Worm (Caenorhabditis elegans): ENCODE results near the gene Y39H10B.2.

The Y39H10B.2 gene

DNA sequence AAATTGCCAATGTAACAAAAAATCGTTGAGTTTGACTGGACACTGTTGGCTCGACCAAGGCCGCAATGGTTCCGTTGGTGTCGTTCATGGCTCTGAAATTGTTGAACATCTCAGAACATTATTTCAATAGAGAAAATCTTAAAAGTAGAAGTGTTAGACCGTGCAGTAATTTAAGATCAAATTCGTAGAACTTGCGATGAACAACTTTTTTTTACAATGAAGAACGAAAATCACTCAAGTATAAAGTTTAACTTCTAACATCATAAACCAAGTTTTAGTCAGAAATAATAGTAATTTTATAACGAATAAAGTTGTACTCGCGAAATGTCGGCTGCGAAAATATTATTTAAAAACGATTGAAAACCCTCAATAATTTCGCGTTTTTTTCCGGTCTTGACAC lies 31.5 kb upstream of the Y39H10B.2 start, which contains the start of gene srx-41:
Gene srx-41 (minus strand): TSS at position 101 of the 400 bp plus-strand sequence.
- TF ChIP-seq ceh-36 (tag; optimal IDR thresholded peaks at IDR 0.05): no peak
- no peak for TF ChIP-seq flt-1 (GFP tag; IDR thresholded peaks at IDR 0.05)
- TF ChIP-seq pes-1 (GFP tag; IDR thresholded peaks at IDR 0.05): no peak
- TF ChIP-seq hmbx-1 (tag; optimal IDR thresholded peaks at IDR 0.05): no peak
- no peak for TF ChIP-seq tbx-37 (GFP tag; conservative IDR thresholded peaks at IDR 0.05)
- no peak for TF ChIP-seq F13C5.2 (tag; optimal IDR thresholded peaks at IDR 0.05)
- TF ChIP-seq ets-7 (tag; optimal IDR thresholded peaks at IDR 0.05): no peak
- no peak for TF ChIP-seq ceh-13 (GFP tag; optimal IDR thresholded peaks at IDR 0.05)
- TF ChIP-seq hnd-1 (tag; optimal IDR thresholded peaks at IDR 0.05): no peak
- TF ChIP-seq B0310.2 (tag; optimal IDR thresholded peaks at IDR 0.05): no peak

DNA sequence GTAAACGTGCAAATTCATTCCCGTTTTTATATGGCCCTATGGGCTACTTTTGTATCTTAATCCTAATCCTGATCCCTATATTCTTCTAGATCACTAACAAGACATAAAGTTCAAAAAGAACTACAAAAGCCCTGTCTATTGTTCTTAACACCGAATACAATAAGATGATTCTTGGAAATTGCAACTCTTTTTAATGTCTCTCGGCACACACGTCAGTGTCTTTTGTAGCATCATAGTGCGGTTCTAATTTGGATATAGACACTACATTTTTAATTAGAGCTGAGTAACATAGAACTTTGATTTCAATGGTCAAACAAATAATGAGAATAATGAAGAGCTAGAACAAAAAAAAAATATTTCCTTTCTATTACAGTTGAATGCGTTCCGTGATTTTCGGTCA lies 28.7 kb upstream of the Y39H10B.2 start:
- TF ChIP-seq tbx-37 (GFP tag; conservative IDR thresholded peaks at IDR 0.05) (no peak), tra-4 (tag; optimal IDR thresholded peaks at IDR 0.05) (no peak), ceh-13 (GFP tag; optimal IDR thresholded peaks at IDR 0.05) (no peak), pes-1 (GFP tag; IDR thresholded peaks at IDR 0.05) (no peak), hnd-1 (tag; optimal IDR thresholded peaks at IDR 0.05) (no peak), B0310.2 (tag; optimal IDR thresholded peaks at IDR 0.05) (no peak), ama-1 (optimal IDR thresholded peaks at IDR 0.05) (no peak), tbx-11 (GFP tag; IDR thresholded peaks at IDR 0.05) (no peak), hmbx-1 (tag; optimal IDR thresholded peaks at IDR 0.05) (no peak), hmg-4 (GFP tag; optimal IDR thresholded peaks at IDR 0.05) (no peak), aly-1 (tag; optimal IDR thresholded peaks at IDR 0.05) (no peak), ets-7 (tag; optimal IDR thresholded peaks at IDR 0.05) (no peak), flt-1 (GFP tag; IDR thresholded peaks at IDR 0.05) (no peak), scrt-1 (GFP tag; IDR thresholded peaks at IDR 0.05) (no peak), F13C5.2 (tag; optimal IDR thresholded peaks at IDR 0.05) (no peak), sea-1 (GFP tag; conservative IDR thresholded peaks at IDR 0.05) (no peak), ceh-36 (tag; optimal IDR thresholded peaks at IDR 0.05) (no peak)

DNA sequence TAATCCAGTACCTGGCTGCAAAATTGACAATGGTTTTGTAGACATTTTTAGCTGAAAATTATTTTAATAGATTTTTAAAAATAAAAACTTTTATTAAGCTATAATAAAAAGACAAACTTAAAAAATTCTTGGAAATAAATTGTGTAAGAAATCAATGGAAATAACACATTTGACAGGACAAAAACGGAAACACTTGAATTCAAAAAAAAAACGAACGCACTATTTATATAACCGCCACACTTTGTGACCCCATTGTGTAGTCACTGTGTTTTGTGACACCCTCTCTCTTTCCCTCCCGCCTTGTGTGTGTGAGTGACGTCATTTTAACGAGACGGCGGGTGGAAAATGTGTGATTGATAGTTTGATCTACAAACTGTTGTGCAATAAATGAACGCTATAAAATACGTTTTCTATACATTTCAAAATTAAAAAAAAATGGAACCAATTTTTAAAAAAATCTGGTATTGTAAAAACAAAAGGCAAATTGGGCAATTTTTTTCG lies 24.3 kb upstream of the Y39H10B.2 start, which contains the start of gene F59B1.8:
Gene F59B1.8 (minus strand): TSS at position 51 of the 501 bp plus-strand sequence.
- no peak for TF ChIP-seq aly-1 (tag; optimal IDR thresholded peaks at IDR 0.05)
- TF ChIP-seq ceh-13 (GFP tag; optimal IDR thresholded peaks at IDR 0.05): no peak
- no peak for TF ChIP-seq tbx-37 (GFP tag; conservative IDR thresholded peaks at IDR 0.05)
- TF ChIP-seq ama-1 (optimal IDR thresholded peaks at IDR 0.05): no peak
- no peak for TF ChIP-seq ets-7 (tag; optimal IDR thresholded peaks at IDR 0.05)
- TF ChIP-seq scrt-1 (GFP tag; IDR thresholded peaks at IDR 0.05): no peak
- no peak for TF ChIP-seq sea-1 (GFP tag; conservative IDR thresholded peaks at IDR 0.05)
- no peak for TF ChIP-seq ceh-36 (tag; optimal IDR thresholded peaks at IDR 0.05)
- TF ChIP-seq pes-1 (GFP tag; IDR thresholded peaks at IDR 0.05): no peak
- no peak for TF ChIP-seq hmbx-1 (tag; optimal IDR thresholded peaks at IDR 0.05)

DNA sequence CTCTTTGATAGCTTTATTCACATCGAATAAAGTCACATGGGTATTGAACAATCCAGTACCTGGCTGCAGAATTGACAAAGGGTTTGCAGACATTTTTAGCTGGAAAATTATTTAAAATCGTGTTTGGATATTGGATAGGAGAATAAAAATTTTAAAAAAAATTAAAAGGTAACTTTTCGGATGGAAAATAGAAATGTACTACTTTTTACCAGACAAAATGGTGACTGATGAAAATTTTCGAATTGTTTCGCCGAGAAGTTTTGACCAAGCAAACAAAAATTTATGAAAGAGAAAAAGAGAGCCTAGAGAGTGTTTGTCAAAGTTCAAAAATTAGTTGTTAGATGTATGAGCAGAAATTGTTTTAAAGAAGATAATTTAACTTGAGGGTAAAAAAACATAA lies 20.7 kb upstream of the Y39H10B.2 start, which contains the start of gene F59B1.10:
Gene F59B1.10 (minus strand): TSS at position 101 of the 400 bp plus-strand sequence.
- TF ChIP-seq hmg-4 (GFP tag; optimal IDR thresholded peaks at IDR 0.05) (no peak), tbx-11 (GFP tag; IDR thresholded peaks at IDR 0.05) (no peak), tra-4 (tag; optimal IDR thresholded peaks at IDR 0.05) (no peak), ets-7 (tag; optimal IDR thresholded peaks at IDR 0.05) (no peak), aly-1 (tag; optimal IDR thresholded peaks at IDR 0.05) (no peak), ceh-13 (GFP tag; optimal IDR thresholded peaks at IDR 0.05) (no peak), ama-1 (optimal IDR thresholded peaks at IDR 0.05) (no peak), scrt-1 (GFP tag; IDR thresholded peaks at IDR 0.05) (no peak), hnd-1 (tag; optimal IDR thresholded peaks at IDR 0.05) (no peak), hmbx-1 (tag; optimal IDR thresholded peaks at IDR 0.05) (no peak), F13C5.2 (tag; optimal IDR thresholded peaks at IDR 0.05) (no peak), B0310.2 (tag; optimal IDR thresholded peaks at IDR 0.05) (no peak), ceh-36 (tag; optimal IDR thresholded peaks at IDR 0.05) (no peak), flt-1 (GFP tag; IDR thresholded peaks at IDR 0.05) (no peak)

DNA sequence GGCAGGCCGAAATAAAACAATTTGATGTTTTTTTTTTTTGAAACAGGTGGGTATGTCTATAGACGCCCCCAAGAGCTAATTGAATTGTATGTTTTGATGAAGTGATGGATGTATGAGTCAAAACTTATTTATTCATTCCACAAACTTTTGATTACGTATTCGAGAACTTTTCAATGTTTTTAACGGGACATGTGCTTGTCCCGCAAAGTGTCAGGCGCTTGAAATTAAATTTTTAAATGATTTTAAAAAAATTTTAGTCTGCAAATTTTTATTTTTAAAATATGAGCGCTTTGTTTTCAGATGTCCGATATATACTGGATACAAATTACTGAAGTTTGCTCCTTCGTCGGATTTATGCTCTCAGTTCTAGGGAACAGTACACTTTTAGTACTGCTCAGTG lies 19.1 kb upstream of the Y39H10B.2 start, which contains the start of gene str-114:
Gene str-114 (plus strand): TSS at position 301 of the 400 bp plus-strand sequence.
- TF ChIP-seq hmg-4 (GFP tag; optimal IDR thresholded peaks at IDR 0.05) (no peak), ceh-36 (tag; optimal IDR thresholded peaks at IDR 0.05) (no peak), tbx-37 (GFP tag; conservative IDR thresholded peaks at IDR 0.05) (no peak), B0310.2 (tag; optimal IDR thresholded peaks at IDR 0.05) (no peak), ets-7 (tag; optimal IDR thresholded peaks at IDR 0.05) (no peak), pes-1 (GFP tag; IDR thresholded peaks at IDR 0.05) (no peak), aly-1 (tag; optimal IDR thresholded peaks at IDR 0.05) (no peak), ceh-13 (GFP tag; optimal IDR thresholded peaks at IDR 0.05) (no peak), tbx-11 (GFP tag; IDR thresholded peaks at IDR 0.05) (no peak), flt-1 (GFP tag; IDR thresholded peaks at IDR 0.05) (no peak), ama-1 (optimal IDR thresholded peaks at IDR 0.05) (no peak), hmbx-1 (tag; optimal IDR thresholded peaks at IDR 0.05) (no peak), tra-4 (tag; optimal IDR thresholded peaks at IDR 0.05) (no peak), scrt-1 (GFP tag; IDR thresholded peaks at IDR 0.05) (no peak), hnd-1 (tag; optimal IDR thresholded peaks at IDR 0.05) (no peak), sea-1 (GFP tag; conservative IDR thresholded peaks at IDR 0.05) (no peak), F13C5.2 (tag; optimal IDR thresholded peaks at IDR 0.05) (no peak)

DNA sequence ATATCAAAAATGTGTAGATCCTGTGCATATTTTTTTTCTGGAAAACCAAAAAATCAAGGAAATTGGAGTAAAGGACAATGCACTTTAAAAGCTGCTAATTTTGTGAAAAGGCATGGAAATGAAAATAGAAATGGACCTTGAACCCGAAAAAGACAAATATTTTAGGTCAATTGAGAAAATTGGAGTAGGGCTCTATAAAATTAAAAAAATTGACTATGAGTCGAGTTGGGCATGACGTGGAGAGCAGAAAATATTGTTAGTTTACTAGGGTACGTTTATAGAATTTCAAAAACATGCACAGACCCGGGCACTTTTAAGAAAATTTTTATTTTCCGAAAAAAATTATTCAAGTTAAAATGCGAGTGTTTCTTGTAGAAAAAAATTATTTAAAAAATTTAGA lies 9.1 kb upstream of the Y39H10B.2 start, which contains the start of gene acr-23:
Gene acr-23 (minus strand): TSS at position 101 of the 400 bp plus-strand sequence.
- TF ChIP-seq ama-1 (optimal IDR thresholded peaks at IDR 0.05) (no peak), pes-1 (GFP tag; IDR thresholded peaks at IDR 0.05) (no peak), ets-7 (tag; optimal IDR thresholded peaks at IDR 0.05) (no peak), flt-1 (GFP tag; IDR thresholded peaks at IDR 0.05) (no peak)

DNA sequence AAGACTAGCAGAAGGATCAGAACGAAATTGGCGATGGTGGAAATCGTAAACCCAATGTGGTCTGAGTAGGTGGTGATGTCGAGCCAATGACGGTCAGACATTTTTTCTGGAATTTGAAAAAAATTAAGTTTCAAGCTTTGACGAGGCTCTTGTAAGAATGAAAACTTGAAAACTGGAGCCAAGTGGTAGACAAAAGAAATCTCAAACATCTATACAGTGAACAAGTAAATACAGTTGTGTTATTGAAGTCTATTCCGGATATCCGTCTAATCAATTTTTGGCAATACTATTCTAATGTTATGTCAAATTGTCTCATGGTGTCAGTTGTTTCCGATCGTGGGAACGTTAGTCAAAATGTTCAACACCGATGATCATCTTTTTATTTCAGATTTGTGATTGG lies 1.7 kb upstream of the Y39H10B.2 start, which contains the start of gene str-113:
Gene str-113 (minus strand): TSS at position 101 of the 400 bp plus-strand sequence.
- no peak for TF ChIP-seq B0310.2 (tag; optimal IDR thresholded peaks at IDR 0.05)
- TF ChIP-seq hmg-4 (GFP tag; optimal IDR thresholded peaks at IDR 0.05): no peak
- TF ChIP-seq ceh-36 (tag; optimal IDR thresholded peaks at IDR 0.05): no peak
- TF ChIP-seq tbx-37 (GFP tag; conservative IDR thresholded peaks at IDR 0.05): no peak
- TF ChIP-seq sea-1 (GFP tag; conservative IDR thresholded peaks at IDR 0.05): no peak
- no peak for TF ChIP-seq tbx-11 (GFP tag; IDR thresholded peaks at IDR 0.05)
- no peak for TF ChIP-seq ceh-13 (GFP tag; optimal IDR thresholded peaks at IDR 0.05)
- no peak for TF ChIP-seq hnd-1 (tag; optimal IDR thresholded peaks at IDR 0.05)
- TF ChIP-seq hmbx-1 (tag; optimal IDR thresholded peaks at IDR 0.05): no peak
- TF ChIP-seq ets-7 (tag; optimal IDR thresholded peaks at IDR 0.05): no peak
- no peak for TF ChIP-seq scrt-1 (GFP tag; IDR thresholded peaks at IDR 0.05)
- TF ChIP-seq aly-1 (tag; optimal IDR thresholded peaks at IDR 0.05): no peak
- TF ChIP-seq tra-4 (tag; optimal IDR thresholded peaks at IDR 0.05): no peak
- TF ChIP-seq ama-1 (optimal IDR thresholded peaks at IDR 0.05): no peak
- no peak for TF ChIP-seq pes-1 (GFP tag; IDR thresholded peaks at IDR 0.05)
- TF ChIP-seq F13C5.2 (tag; optimal IDR thresholded peaks at IDR 0.05): no peak
- no peak for TF ChIP-seq flt-1 (GFP tag; IDR thresholded peaks at IDR 0.05)
